Fruit fly (Drosophila melanogaster) whole organism, embryonic: ENCODE data around the gene Pmm2.

Source experiments
- Asciz ChIP-seq: fragments of 200-800 bp; sonication (Bioruptor generic); optimal IDR thresholded peaks from 2 replicates; lab custom pipeline; 2017; ENCODE audit warnings: missing biosample characterization, mild to moderate bottlenecking, missing genetic modification characterization, missing genetic modification reagents
- Awh ChIP-seq: fragments of 200-800 bp; sonication (Bioruptor generic); IDR thresholded peaks from 2 replicates; pipeline ENCODE4, ENCODE4 v1.3.6; 2022; ENCODE audit warnings: missing biosample characterization, missing genetic modification characterization
- B-H1 ChIP-seq: fragments of 200-800 bp; sonication (Bioruptor generic); IDR thresholded peaks from 3 replicates; pipeline ENCODE4 v1.3.6; 2022; ENCODE audit warnings: missing biosample characterization, missing genetic modification characterization
- BEAF-32 ChIP-seq: fragments of 200-800 bp; sonication (Bioruptor generic); optimal IDR thresholded peaks from 3 replicates; lab custom pipeline; 2017; ENCODE audit warnings: missing biosample characterization, missing genetic modification characterization, mild to moderate bottlenecking, moderate library complexity, missing genetic modification reagents
- CG10543 ChIP-seq: fragments of 200-800 bp; sonication (Bioruptor generic); optimal IDR thresholded peaks from 3 replicates; lab custom pipeline; 2017; ENCODE audit warnings: missing biosample characterization, mild to moderate bottlenecking, missing genetic modification characterization, moderate library complexity
- CG12659 ChIP-seq: fragments of 200-800 bp; sonication (Bioruptor generic); optimal IDR thresholded peaks from 3 replicates; lab custom pipeline; 2017; ENCODE audit warnings: mild to moderate bottlenecking, missing biosample characterization, missing genetic modification reagents, missing genetic modification characterization
- CG1602 ChIP-seq: fragments of 200-800 bp; sonication (Bioruptor generic); optimal IDR thresholded peaks from 3 replicates; lab custom pipeline; 2016; ENCODE audit warnings: missing biosample characterization, missing genetic modification characterization
- CG16813 ChIP-seq: fragments of 200-800 bp; sonication (Bioruptor generic); IDR thresholded peaks from 3 replicates; pipeline ENCODE4 v1.3.6; 2022; ENCODE audit warnings: missing biosample characterization, missing genetic modification characterization; ENCODE audit not compliant: partially characterized antibody
- CG16863 ChIP-seq: fragments of 200-800 bp; sonication (Bioruptor generic); optimal IDR thresholded peaks from 3 replicates; lab custom pipeline; 2016; ENCODE audit warnings: missing biosample characterization, missing genetic modification characterization
- CG2202 ChIP-seq: fragments of 200-800 bp; sonication (Bioruptor generic); optimal IDR thresholded peaks from 2 replicates; lab custom pipeline; 2018; ENCODE audit warnings: missing biosample characterization, mild to moderate bottlenecking, missing genetic modification characterization
- CG2712 ChIP-seq: fragments of 200-800 bp; optimal IDR thresholded peaks from 3 replicates; lab custom pipeline; 2019; ENCODE audit warnings: missing biosample characterization, mild to moderate bottlenecking, missing genetic modification characterization, moderate library complexity
- CG2875 ChIP-seq: fragments of 200-800 bp; sonication (Bioruptor generic); optimal IDR thresholded peaks from 2 replicates; lab custom pipeline; 2017; ENCODE audit warnings: missing biosample characterization, mild to moderate bottlenecking, missing genetic modification characterization, missing genetic modification reagents
- CG31224 ChIP-seq: fragments of 200-800 bp; sonication (Bioruptor generic); IDR thresholded peaks from 2 replicates; pipeline ENCODE4 v1.3.6; 2022; ENCODE audit warnings: missing biosample characterization, missing genetic modification characterization
- CG32767 ChIP-seq: fragments of 200-800 bp; sonication (Bioruptor generic); IDR thresholded peaks from 2 replicates; pipeline ENCODE4 v1.3.6; 2022; ENCODE audit warnings: missing biosample characterization, missing genetic modification characterization
- CG3281 ChIP-seq: fragments of 200-800 bp; sonication (Bioruptor generic); optimal IDR thresholded peaks from 3 replicates; lab custom pipeline; 2017; ENCODE audit warnings: missing biosample characterization, mild to moderate bottlenecking, missing genetic modification characterization
- CG34376 ChIP-seq: fragments of 200-800 bp; sonication (Bioruptor generic); optimal IDR thresholded peaks from 2 replicates; lab custom pipeline; 2018; ENCODE audit warnings: missing biosample characterization, mild to moderate bottlenecking, missing genetic modification characterization
- CG6765 ChIP-seq: fragments of 200-800 bp; sonication (Bioruptor generic); optimal IDR thresholded peaks from 3 replicates; lab custom pipeline; 2017; ENCODE audit warnings: missing biosample characterization, mild to moderate bottlenecking, missing genetic modification characterization
- Chrac-16 ChIP-seq: fragments of 200-800 bp; sonication (Bioruptor generic); optimal IDR thresholded peaks from 3 replicates; lab custom pipeline; 2016; ENCODE audit warnings: missing biosample characterization, missing genetic modification characterization
- Dp ChIP-seq: fragments of 200-800 bp; sonication (Bioruptor generic); optimal IDR thresholded peaks from 2 replicates; lab custom pipeline; 2018; ENCODE audit warnings: missing biosample characterization, mild to moderate bottlenecking, missing genetic modification characterization, moderate library complexity
- HHEX ChIP-seq: fragments of 200-800 bp; sonication (Bioruptor generic); optimal IDR thresholded peaks from 3 replicates; lab custom pipeline; 2017; ENCODE audit warnings: missing biosample characterization, mild to moderate bottlenecking, missing genetic modification characterization, missing genetic modification reagents
- HLH4C ChIP-seq: fragments of 200-800 bp; sonication (Bioruptor generic); IDR thresholded peaks from 3 replicates; pipeline ENCODE4 v1.3.6; 2022; ENCODE audit warnings: missing biosample characterization, missing genetic modification characterization; ENCODE audit not compliant: partially characterized antibody
- Hmr ChIP-seq: fragments of 200-800 bp; sonication (Bioruptor generic); optimal IDR thresholded peaks from 3 replicates; lab custom pipeline; 2017; ENCODE audit warnings: mild to moderate bottlenecking, missing biosample characterization, missing genetic modification reagents, missing genetic modification characterization
- Kr ChIP-seq: fragments of 200-800 bp; sonication (Bioruptor generic); optimal IDR thresholded peaks from 2 replicates; lab custom pipeline; 2017; ENCODE audit warnings: missing biosample characterization, mild to moderate bottlenecking, missing genetic modification characterization
- NC2α ChIP-seq: fragments of 200-800 bp; sonication (Bioruptor generic); optimal IDR thresholded peaks from 2 replicates; lab custom pipeline; 2016; ENCODE audit warnings: missing biosample characterization, missing genetic modification characterization
- PHDP ChIP-seq: fragments of 200-800 bp; sonication (Bioruptor generic); optimal IDR thresholded peaks from 3 replicates; lab custom pipeline; 2018; ENCODE audit warnings: missing biosample characterization, mild to moderate bottlenecking, missing genetic modification characterization, moderate library complexity
- Side ChIP-seq: fragments of 200-800 bp; sonication (Bioruptor generic); optimal IDR thresholded peaks from 2 replicates; lab custom pipeline; 2016; ENCODE audit warnings: missing biosample characterization, missing genetic modification characterization
- ara ChIP-seq: fragments of 200-800 bp; sonication (Bioruptor generic); IDR thresholded peaks from 2 replicates; pipeline ENCODE4 v1.3.6; 2022; ENCODE audit warnings: missing biosample characterization, missing genetic modification characterization
- croc ChIP-seq: fragments of 200-800 bp; sonication (Bioruptor generic); conservative IDR thresholded peaks from 3 replicates; pipeline ENCODE4 v1.3.6; 2022; ENCODE audit warnings: missing biosample characterization, missing genetic modification characterization
- ems ChIP-seq: fragments of 200-800 bp; sonication (Bioruptor generic); optimal IDR thresholded peaks from 3 replicates; lab custom pipeline; 2016; ENCODE audit warnings: missing biosample characterization, missing genetic modification characterization
- fd102C ChIP-seq: fragments of 200-800 bp; sonication (Bioruptor generic); optimal IDR thresholded peaks from 2 replicates; lab custom pipeline; 2018; ENCODE audit warnings: missing biosample characterization, mild to moderate bottlenecking, missing genetic modification characterization, moderate library complexity
- gcm ChIP-seq: fragments of 200-800 bp; sonication (Bioruptor generic); optimal IDR thresholded peaks from 2 replicates; lab custom pipeline; 2019; ENCODE audit warnings: missing biosample characterization, mild to moderate bottlenecking, missing genetic modification characterization, moderate library complexity
- hbn ChIP-seq: fragments of 200-800 bp; sonication (Bioruptor generic); IDR thresholded peaks from 2 replicates; pipeline ENCODE4 v1.3.6; 2022; ENCODE audit warnings: missing biosample characterization, missing genetic modification characterization; ENCODE audit not compliant: partially characterized antibody
- hkb ChIP-seq, 2 experiments: fragments of 200-800 bp in 1 of 2; fragments of >200 bp in 1 of 2; sonication (Bioruptor generic) in 1 of 2; IDR thresholded peaks in 1 of 2; optimal IDR thresholded peaks in 1 of 2; 2 replicates each; pipeline versions ENCODE4 v1.3.6 to Lab custom; 2017 to 2022; ENCODE audit warnings: missing biosample characterization in 1 of 2, missing genetic modification characterization in 1 of 2
- ind ChIP-seq: fragments of 200-800 bp; sonication (Bioruptor generic); optimal IDR thresholded peaks from 3 replicates; lab custom pipeline; 2016; ENCODE audit warnings: missing biosample characterization, missing genetic modification characterization
- jumu ChIP-seq: fragments of 200-800 bp; sonication (Bioruptor generic); optimal IDR thresholded peaks from 3 replicates; lab custom pipeline; 2016; ENCODE audit warnings: missing biosample characterization, missing genetic modification characterization
- lola ChIP-seq, 3 experiments: fragments of >200 bp in 2 of 3; fragments of 200-800 bp in 1 of 3; sonication (Bioruptor generic) in 1 of 3; optimal IDR thresholded peaks; 2 replicates each; lab custom pipeline; 2017 to 2019; ENCODE audit warnings: missing biosample characterization in 3 of 3, missing genetic modification characterization in 3 of 3, mild to moderate bottlenecking in 1 of 3, moderate library complexity in 1 of 3
- nerfin-1 ChIP-seq: fragments of 200-800 bp; sonication (Bioruptor generic); optimal IDR thresholded peaks from 3 replicates; lab custom pipeline; 2019; ENCODE audit warnings: missing biosample characterization, mild to moderate bottlenecking, missing genetic modification characterization, moderate library complexity
- nerfin-2 ChIP-seq: fragments of 200-800 bp; sonication (Bioruptor generic); IDR thresholded peaks from 2 replicates; pipeline ENCODE4 v1.3.6; 2022; ENCODE audit warnings: missing biosample characterization, missing genetic modification characterization; ENCODE audit not compliant: partially characterized antibody
- run ChIP-seq: fragments of 200-800 bp; sonication (Bioruptor generic); optimal IDR thresholded peaks from 3 replicates; lab custom pipeline; 2018; ENCODE audit warnings: missing biosample characterization, mild to moderate bottlenecking, missing genetic modification characterization
- sc ChIP-seq, 3 experiments: fragments of >200 bp in 2 of 3; fragments of 200-800 bp in 1 of 3; sonication (Bioruptor generic) in 1 of 3; optimal IDR thresholded peaks; 2 replicates in 2 of 3; 3 replicates in 1 of 3; lab custom pipeline; 2017; ENCODE audit warnings: mild to moderate bottlenecking in 1 of 3, missing biosample characterization in 1 of 3, missing genetic modification characterization in 1 of 3, missing genetic modification reagents in 1 of 3
- slbo ChIP-seq: fragments of 200-800 bp; sonication (Bioruptor generic); IDR thresholded peaks from 2 replicates; pipeline ENCODE4 v1.3.6; 2022; ENCODE audit warnings: missing biosample characterization, missing genetic modification characterization
- so ChIP-seq: fragments of 200-800 bp; sonication (Bioruptor generic); IDR thresholded peaks from 3 replicates; pipeline ENCODE4 v1.3.6; 2022; ENCODE audit warnings: missing biosample characterization, missing genetic modification characterization
- stc ChIP-seq: fragments of 200-800 bp; sonication (Bioruptor generic); IDR thresholded peaks from 2 replicates; pipeline ENCODE4 v1.3.6; 2022; ENCODE audit warnings: missing biosample characterization, missing genetic modification characterization
- tll ChIP-seq, 2 experiments: fragments of 200-800 bp in 1 of 2; fragments of >200 bp in 1 of 2; sonication (Bioruptor generic) in 1 of 2; optimal IDR thresholded peaks; 2 replicates each; lab custom pipeline; 2017 to 2019; ENCODE audit warnings: missing biosample characterization in 2 of 2, missing genetic modification characterization in 2 of 2, mild to moderate bottlenecking in 1 of 2, moderate library complexity in 1 of 2
- tup ChIP-seq: fragments of 200-800 bp; sonication (Bioruptor generic); optimal IDR thresholded peaks from 2 replicates; lab custom pipeline; 2016; ENCODE audit warnings: missing biosample characterization, mild to moderate bottlenecking, missing genetic modification characterization, moderate library complexity
- yki ChIP-seq: fragments of >200 bp; optimal IDR thresholded peaks from 3 replicates; lab custom pipeline; 2018

The Pmm2 gene

dm6 chr3L:12486175-12486574 is 48.2 kb upstream of the Pmm2 start (continued):
- TF ChIP-seq tup (GFP tag; lab: Kevin White, UChicago) (no peak), CG32767 (GFP tag; lab: Robert Waterston, UW) (no peak), HLH4C (GFP tag; lab: Robert Waterston, UW) (peak; percentile 58), nerfin-2 (GFP tag; lab: Robert Waterston, UW) (peak; percentile 54), Hmr (GFP tag; lab: Kevin White, UChicago) (no peak), CG2202 (tag; lab: Kevin White, UChicago) (no peak), nerfin-1 (tag; lab: Kevin White, UChicago) (no peak), CG34376 (GFP tag; lab: Kevin White, UChicago) (no peak), sc (optimal IDR thresholded peaks at IDR 0.05; lab: Kevin White, UChicago) (no peak), sc (GFP tag; optimal IDR thresholded peaks at IDR 0.05; lab: Kevin White, UChicago) (no peak), CG16813 (GFP tag; lab: Robert Waterston, UW) (peak; percentile 47; the same call in 1 of the 3 replicates), ara (GFP tag; lab: Robert Waterston, UW) (no peak)

DNA sequence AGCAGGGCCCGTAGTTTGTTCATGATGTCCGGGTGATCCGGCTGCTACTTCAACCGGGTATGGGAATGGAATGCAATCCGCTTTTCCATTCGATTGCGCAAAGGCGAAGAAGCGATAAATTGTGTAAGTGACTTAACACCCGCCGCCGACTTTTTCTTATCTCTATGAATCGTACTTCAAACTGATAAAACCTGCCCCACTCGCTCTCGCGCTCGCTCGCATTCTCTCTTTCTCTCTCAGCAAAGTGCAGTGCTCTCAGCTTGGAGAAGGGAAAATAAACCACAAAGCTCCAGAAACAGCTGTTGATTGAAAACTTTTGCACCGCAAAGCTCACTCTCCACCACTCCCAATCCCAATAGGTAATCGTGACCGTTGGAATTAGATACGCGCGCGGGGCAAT is 44.4 kb upstream of the Pmm2 start:
- TF ChIP-seq slbo (GFP tag; lab: Robert Waterston, UW): no peak
- TF ChIP-seq Awh (GFP tag; lab: Robert Waterston, UW): no peak
- TF ChIP-seq hkb (optimal IDR thresholded peaks at IDR 0.05; lab: Kevin White, UChicago): no peak
- peak; percentile 40; the same call in 1 of the 2 replicates for TF ChIP-seq hkb (GFP tag; IDR thresholded peaks at IDR 0.05; lab: Robert Waterston, UW)
- TF ChIP-seq so (GFP tag; lab: Robert Waterston, UW): 0 out of 3 replicates have a peak, but pooled peaks have one; percentile 24
- no peak for TF ChIP-seq CG31224 (GFP tag; lab: Robert Waterston, UW)
- TF ChIP-seq CG3281 (GFP tag; lab: Kevin White, UChicago): no peak
- no peak for TF ChIP-seq nerfin-2 (GFP tag; lab: Robert Waterston, UW)
- TF ChIP-seq stc (GFP tag; lab: Robert Waterston, UW): no peak; the same call in 1 of the 2 replicates
- no peak for TF ChIP-seq BEAF-32 (GFP tag; lab: Kevin White, UChicago)
- TF ChIP-seq ems: no peak
- TF ChIP-seq CG10543 (GFP tag; lab: Kevin White, UChicago): no peak
- no peak for TF ChIP-seq ind (GFP tag; lab: Kevin White, UChicago)
- no peak for TF ChIP-seq croc (GFP tag; lab: Robert Waterston, UW)
- TF ChIP-seq HLH4C (GFP tag; lab: Robert Waterston, UW): no peak
- no peak for TF ChIP-seq NC2α (GFP tag; lab: Kevin White, UChicago)
- no peak for TF ChIP-seq CG2875
- TF ChIP-seq CG16863 (GFP tag; lab: Kevin White, UChicago): no peak
- no peak for TF ChIP-seq jumu (GFP tag; lab: Kevin White, UChicago)
- no peak for TF ChIP-seq CG2712
- TF ChIP-seq run: no peak
- no peak for TF ChIP-seq Side (GFP tag; lab: Kevin White, UChicago)
- TF ChIP-seq Chrac-16 (GFP tag; lab: Kevin White, UChicago): no peak
- TF ChIP-seq B-H1 (GFP tag; lab: Robert Waterston, UW): no peak
- TF ChIP-seq Kr (GFP tag; lab: Kevin White, UChicago): no peak
- peak; percentile 28; the same call in 1 of the 2 replicates for TF ChIP-seq hbn (GFP tag; lab: Robert Waterston, UW)
- no peak for TF ChIP-seq CG1602 (GFP tag; lab: Kevin White, UChicago)
- TF ChIP-seq CG6765 (GFP tag; lab: Kevin White, UChicago): peak; percentile 21
- no peak for TF ChIP-seq CG12659 (GFP tag; lab: Kevin White, UChicago)
- no peak for TF ChIP-seq Asciz (GFP tag; lab: Kevin White, UChicago)
- no peak for TF ChIP-seq lola (GFP tag; optimal IDR thresholded peaks at IDR 0.05; lab: Kevin White, UChicago)
- no peak for TF ChIP-seq Dp
- no peak for TF ChIP-seq fd102C (GFP tag; lab: Kevin White, UChicago)
- no peak for TF ChIP-seq HHEX (GFP tag; lab: Kevin White, UChicago)
- TF ChIP-seq ara (GFP tag; lab: Robert Waterston, UW): no peak
- TF ChIP-seq gcm: no peak
- TF ChIP-seq PHDP (tag; lab: Kevin White, UChicago): no peak
- TF ChIP-seq tll (GFP tag; optimal IDR thresholded peaks at IDR 0.05; lab: Kevin White, UChicago): no peak
- peak; percentile 59 for TF ChIP-seq yki (lab: Kevin White, UChicago)
- no peak for TF ChIP-seq sc (optimal IDR thresholded peaks at IDR 0.05; lab: Kevin White, UChicago)
- no peak for TF ChIP-seq sc (GFP tag; optimal IDR thresholded peaks at IDR 0.05; lab: Kevin White, UChicago)
